Worm (Caenorhabditis elegans) whole organism, early embryonic: ENCODE results near the gene C33G3.6.

ENCODE experiments used
- B0310.2 ChIP-seq: sonication (generic microtip); optimal IDR thresholded peaks from 2 replicates; lab custom pipeline; 2016; ENCODE audit warnings: mild to moderate bottlenecking, missing genetic modification characterization, missing compliant biosample characterization
- F13C5.2 ChIP-seq: sonication (generic microtip); optimal IDR thresholded peaks from 2 replicates; lab custom pipeline; 2017; ENCODE audit warnings: mild to moderate bottlenecking, missing genetic modification characterization, inconsistent platforms, missing compliant biosample characterization
- aly-1 ChIP-seq: sonication (generic microtip); optimal IDR thresholded peaks from 2 replicates; lab custom pipeline; 2016; ENCODE audit warnings: missing genetic modification characterization, missing compliant biosample characterization
- ama-1 ChIP-seq: fragments of 150-350 bp; optimal IDR thresholded peaks from 2 replicates; lab custom pipeline; 2014
- ceh-13 ChIP-seq: fragments of 200-800 bp; sonication (Bioruptor generic); optimal IDR thresholded peaks from 2 replicates; lab custom pipeline; 2018; ENCODE audit warnings: mild to moderate bottlenecking, missing genetic modification characterization, missing compliant biosample characterization
- ceh-36 ChIP-seq: sonication (generic microtip); optimal IDR thresholded peaks from 2 replicates; lab custom pipeline; 2016; ENCODE audit warnings: missing genetic modification characterization, inconsistent platforms, missing compliant biosample characterization
- ets-7 ChIP-seq: sonication (generic microtip); optimal IDR thresholded peaks from 2 replicates; lab custom pipeline; 2016; ENCODE audit warnings: missing genotype, missing genetic modification characterization, missing compliant biosample characterization
- flt-1 ChIP-seq: fragments of 200-800 bp; sonication (Bioruptor generic); IDR thresholded peaks from 2 replicates; pipeline ENCODE4 v1.3.6; 2022; ENCODE audit warnings: missing genetic modification characterization, missing compliant biosample characterization
- hmbx-1 ChIP-seq: sonication (generic microtip); optimal IDR thresholded peaks from 2 replicates; lab custom pipeline; 2016; ENCODE audit warnings: mild to moderate bottlenecking, missing genetic modification characterization, missing compliant biosample characterization
- hmg-4 ChIP-seq: fragments of 200-800 bp; sonication (Bioruptor generic); optimal IDR thresholded peaks from 2 replicates; lab custom pipeline; 2018; ENCODE audit warnings: mild to moderate bottlenecking, missing genetic modification characterization, missing compliant biosample characterization
- hnd-1 ChIP-seq: sonication (generic microtip); optimal IDR thresholded peaks from 2 replicates; lab custom pipeline; 2016; ENCODE audit warnings: missing genetic modification characterization, missing compliant biosample characterization
- pes-1 ChIP-seq: fragments of 200-800 bp; sonication (Bioruptor generic); IDR thresholded peaks from 2 replicates; pipeline ENCODE4 v1.3.6; 2022; ENCODE audit warnings: missing genetic modification reagents, missing genetic modification characterization, missing compliant biosample characterization
- scrt-1 ChIP-seq: fragments of 200-800 bp; sonication (Bioruptor generic); IDR thresholded peaks from 2 replicates; pipeline ENCODE4 v1.3.6; 2022; ENCODE audit warnings: missing genetic modification characterization, missing compliant biosample characterization
- sea-1 ChIP-seq: fragments of 200-800 bp; sonication (Bioruptor generic); conservative IDR thresholded peaks from 2 replicates; pipeline ENCODE4 v1.3.6; 2022; ENCODE audit warnings: missing genetic modification characterization, missing compliant biosample characterization
- tbx-11 ChIP-seq: fragments of 200-800 bp; sonication (Bioruptor generic); IDR thresholded peaks from 2 replicates; pipeline ENCODE4 v1.3.6; 2022; ENCODE audit warnings: missing genetic modification characterization, missing compliant biosample characterization
- tbx-37 ChIP-seq: fragments of 200-800 bp; sonication (Bioruptor generic); conservative IDR thresholded peaks from 2 replicates; pipeline ENCODE4 v1.3.6; 2022; ENCODE audit warnings: missing genetic modification reagents, missing genetic modification characterization, missing compliant biosample characterization
- tra-4 ChIP-seq: sonication (generic microtip); optimal IDR thresholded peaks from 2 replicates; lab custom pipeline; 2017; ENCODE audit warnings: missing genetic modification characterization, missing compliant biosample characterization

Gene C33G3.6

ce11 chrX:14078574-14078973, 5.6 kb downstream of the C33G3.6 start, which contains the start of gene C33G3.5:
Gene C33G3.5 (minus strand): TSS chrX:14078674.
- TF ChIP-seq ceh-13 (GFP tag; lab: Kevin White, UChicago): no peak
- no peak for TF ChIP-seq ama-1 (lab: Kevin White, UChicago)
- no peak for TF ChIP-seq hmbx-1 (tag; lab: Kevin White, UChicago)
- no peak for TF ChIP-seq tra-4 (tag; lab: Kevin White, UChicago)
- TF ChIP-seq aly-1 (tag; lab: Kevin White, UChicago): no peak
- no peak for TF ChIP-seq scrt-1 (GFP tag; lab: Robert Waterston, UW)
- TF ChIP-seq tbx-37: no peak
- no peak for TF ChIP-seq B0310.2
- TF ChIP-seq ets-7 (tag; lab: Kevin White, UChicago): no peak
- no peak for TF ChIP-seq hmg-4
- TF ChIP-seq ceh-36: no peak
- TF ChIP-seq flt-1 (GFP tag; lab: Robert Waterston, UW): no peak
- TF ChIP-seq F13C5.2 (tag; lab: Kevin White, UChicago): no peak
- TF ChIP-seq tbx-11 (GFP tag; lab: Robert Waterston, UW): no peak
- TF ChIP-seq sea-1 (GFP tag; lab: Robert Waterston, UW): no peak
- no peak for TF ChIP-seq pes-1
- no peak for TF ChIP-seq hnd-1 (tag; lab: Kevin White, UChicago)

DNA sequence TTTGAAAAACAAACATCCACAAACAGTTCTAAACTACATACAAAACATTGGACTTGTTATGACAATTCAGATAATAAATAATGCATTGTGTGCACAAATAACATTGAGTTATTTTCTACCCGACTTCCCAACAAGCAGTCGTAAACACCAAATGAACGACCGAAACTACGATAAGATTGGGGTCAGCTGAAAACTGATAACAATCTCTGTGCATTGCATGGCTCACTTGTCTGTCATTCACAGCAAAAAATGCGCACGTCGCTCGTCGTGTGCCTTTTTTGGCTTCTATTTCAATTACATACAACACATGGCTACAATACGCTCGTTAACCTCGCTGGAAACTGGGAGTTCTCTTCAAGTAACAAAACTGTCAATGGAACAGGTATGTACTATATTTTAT, 13.2 kb downstream of the C33G3.6 start, which contains the start of gene C33G3.4:
C33G3.4 (plus strand) TSS at position 213 of the 400 bp plus-strand sequence.
- TF ChIP-seq flt-1 (GFP tag; lab: Robert Waterston, UW) (no peak), hmbx-1 (tag; lab: Kevin White, UChicago) (no peak), ets-7 (tag; lab: Kevin White, UChicago) (no peak), scrt-1 (GFP tag; lab: Robert Waterston, UW) (no peak), ceh-13 (GFP tag; lab: Kevin White, UChicago) (no peak), tbx-11 (GFP tag; lab: Robert Waterston, UW) (no peak), pes-1 (no peak), B0310.2 (no peak), tbx-37 (no peak), ceh-36 (no peak), hnd-1 (tag; lab: Kevin White, UChicago) (no peak), tra-4 (tag; lab: Kevin White, UChicago) (no peak), F13C5.2 (tag; lab: Kevin White, UChicago) (no peak), hmg-4 (no peak), sea-1 (GFP tag; lab: Robert Waterston, UW) (no peak), aly-1 (tag; lab: Kevin White, UChicago) (no peak), ama-1 (lab: Kevin White, UChicago) (no peak)

ce11 chrX:14069528-14069927, 14.6 kb downstream of the C33G3.6 start:
- TF ChIP-seq ama-1 (lab: Kevin White, UChicago): no peak
- TF ChIP-seq F13C5.2 (tag; lab: Kevin White, UChicago): no peak
- TF ChIP-seq ceh-36: no peak

DNA sequence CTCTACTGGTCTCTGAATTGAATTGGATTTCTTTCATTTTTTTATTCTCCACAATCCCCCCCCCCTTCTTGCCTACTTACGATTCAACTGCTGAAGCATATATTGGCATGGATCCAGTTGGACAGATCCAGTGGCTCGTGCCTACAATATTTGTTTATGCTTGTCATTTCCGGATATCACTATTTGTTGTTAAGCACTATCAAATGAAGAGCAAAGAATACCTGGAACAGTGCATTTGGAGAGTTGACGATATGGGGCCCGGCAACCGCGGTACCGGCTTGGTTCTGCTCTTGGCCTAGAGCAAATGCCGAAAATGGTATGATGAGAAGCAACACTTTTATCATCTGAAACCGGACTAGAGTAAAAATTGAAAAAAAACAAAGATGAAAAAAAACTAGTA, 16.5 kb downstream of the C33G3.6 start, which contains the start of gene lgc-21:
lgc-21 (minus strand) TSS at position 344 of the 400 bp plus-strand sequence.
- TF ChIP-seq hnd-1 (tag; lab: Kevin White, UChicago): no peak
- no peak for TF ChIP-seq B0310.2
- TF ChIP-seq hmg-4: no peak
- no peak for TF ChIP-seq ceh-36
- no peak for TF ChIP-seq scrt-1 (GFP tag; lab: Robert Waterston, UW)
- TF ChIP-seq ama-1 (lab: Kevin White, UChicago): no peak
- no peak for TF ChIP-seq sea-1 (GFP tag; lab: Robert Waterston, UW)
- TF ChIP-seq tra-4 (tag; lab: Kevin White, UChicago): no peak
- TF ChIP-seq tbx-37: no peak
- TF ChIP-seq hmbx-1 (tag; lab: Kevin White, UChicago): no peak
- no peak for TF ChIP-seq ets-7 (tag; lab: Kevin White, UChicago)
- TF ChIP-seq ceh-13 (GFP tag; lab: Kevin White, UChicago): no peak
- no peak for TF ChIP-seq F13C5.2 (tag; lab: Kevin White, UChicago)
- TF ChIP-seq tbx-11 (GFP tag; lab: Robert Waterston, UW): no peak

DNA sequence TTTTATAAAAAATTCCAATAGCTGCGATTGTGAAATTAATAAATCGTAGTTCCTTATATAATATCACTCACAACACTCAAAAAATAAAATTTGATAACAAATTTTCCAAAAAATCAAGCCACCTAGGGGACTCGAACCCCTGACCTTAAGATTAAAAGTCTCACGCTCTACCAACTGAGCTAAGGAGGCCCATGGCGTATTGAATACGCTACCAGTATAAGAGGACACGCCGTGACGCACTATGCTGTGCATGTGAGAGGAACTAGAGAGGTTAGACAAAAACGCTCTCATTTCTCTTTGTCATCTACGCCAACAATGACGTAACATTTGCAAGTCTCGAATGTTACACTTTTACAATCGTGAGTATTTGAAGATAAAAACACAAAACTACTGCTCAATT, 20.3 kb downstream of the C33G3.6 start:
- TF ChIP-seq hmbx-1 (tag; lab: Kevin White, UChicago) (peak; percentile 91), pes-1 (peak; percentile 97), F13C5.2 (tag; lab: Kevin White, UChicago) (peak; percentile 98), hnd-1 (tag; lab: Kevin White, UChicago) (peak; percentile 93), ets-7 (tag; lab: Kevin White, UChicago) (peak; percentile 89), ceh-36 (peak; percentile 96), tbx-37 (peak; percentile 94), hmg-4 (peak; percentile 95), flt-1 (GFP tag; lab: Robert Waterston, UW) (peak; percentile 99), ama-1 (lab: Kevin White, UChicago) (no peak), tbx-11 (GFP tag; lab: Robert Waterston, UW) (peak; percentile 95), sea-1 (GFP tag; lab: Robert Waterston, UW) (peak; percentile 98), tra-4 (tag; lab: Kevin White, UChicago) (peak; percentile 92), scrt-1 (GFP tag; lab: Robert Waterston, UW) (peak; percentile 98), B0310.2 (peak; percentile 95), ceh-13 (GFP tag; lab: Kevin White, UChicago) (peak; percentile 90), aly-1 (tag; lab: Kevin White, UChicago) (peak; percentile 91)

DNA sequence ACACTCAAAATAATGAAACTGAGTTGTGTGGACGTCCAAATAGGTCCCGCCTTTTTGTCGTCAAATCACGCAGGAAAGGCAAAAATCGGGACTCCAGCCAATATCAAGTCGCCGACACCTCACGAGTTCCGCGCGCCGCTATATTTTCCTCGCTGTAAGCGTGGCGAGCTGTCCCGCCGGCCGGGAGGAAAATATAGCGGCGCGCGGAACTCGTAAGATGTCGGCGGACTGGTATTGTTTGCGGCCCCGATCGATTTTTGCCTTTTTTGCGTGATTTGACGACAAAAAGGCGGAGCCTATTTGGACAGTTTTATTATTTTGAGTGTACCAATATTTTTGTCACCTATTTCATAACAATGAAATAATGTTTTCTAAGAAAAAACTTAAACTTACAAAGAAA, 21.4 kb downstream of the C33G3.6 start:
- TF ChIP-seq sea-1 (GFP tag; lab: Robert Waterston, UW) (no peak), scrt-1 (GFP tag; lab: Robert Waterston, UW) (no peak), ets-7 (tag; lab: Kevin White, UChicago) (no peak), flt-1 (GFP tag; lab: Robert Waterston, UW) (no peak), ama-1 (lab: Kevin White, UChicago) (no peak), hnd-1 (tag; lab: Kevin White, UChicago) (no peak)

- no peak for TF ChIP-seq ceh-13 (GFP tag; lab: Kevin White, UChicago)
- TF ChIP-seq scrt-1 (GFP tag; lab: Robert Waterston, UW): no peak
- TF ChIP-seq hmg-4: no peak
- TF ChIP-seq B0310.2: no peak
- no peak for TF ChIP-seq ama-1 (lab: Kevin White, UChicago)
- no peak for TF ChIP-seq tra-4 (tag; lab: Kevin White, UChicago)
- no peak for TF ChIP-seq tbx-11 (GFP tag; lab: Robert Waterston, UW)
- no peak for TF ChIP-seq tbx-37
- TF ChIP-seq hnd-1 (tag; lab: Kevin White, UChicago): no peak
- TF ChIP-seq flt-1 (GFP tag; lab: Robert Waterston, UW): no peak
- TF ChIP-seq sea-1 (GFP tag; lab: Robert Waterston, UW): no peak
- no peak for TF ChIP-seq F13C5.2 (tag; lab: Kevin White, UChicago)
- TF ChIP-seq ceh-36: no peak
- TF ChIP-seq ets-7 (tag; lab: Kevin White, UChicago): no peak
- no peak for TF ChIP-seq hmbx-1 (tag; lab: Kevin White, UChicago)
- no peak for TF ChIP-seq pes-1
- TF ChIP-seq aly-1 (tag; lab: Kevin White, UChicago): no peak
Observed at ce11 chrX:14056527-14056926, 27.6 kb downstream of the C33G3.6 start.
